Fruit fly (Drosophila melanogaster) Kc167 (cell line): ENCODE data around the gene CG14565.

Experiments
- Myc ChIP-seq: fragments of >200 bp; optimal IDR thresholded peaks from 2 replicates; lab custom pipeline; 2017; ENCODE audit warnings: missing external identifiers
- Sin3A ChIP-seq: fragments of >200 bp; optimal IDR thresholded peaks from 2 replicates; lab custom pipeline; 2018; ENCODE audit warnings: missing external identifiers
- h ChIP-seq: fragments of >200 bp; optimal IDR thresholded peaks from 3 replicates; lab custom pipeline; 2018; ENCODE audit warnings: missing external identifiers
- insv ChIP-seq: fragments of >200 bp; optimal IDR thresholded peaks from 3 replicates; lab custom pipeline; 2018; ENCODE audit warnings: missing external identifiers
- psq ChIP-seq: fragments of >200 bp; optimal IDR thresholded peaks from 2 replicates; lab custom pipeline; 2017; ENCODE audit warnings: missing external identifiers
- ttk ChIP-seq: sonication (Bioruptor generic); optimal IDR thresholded peaks from 2 replicates; lab custom pipeline; 2017; ENCODE audit warnings: missing external identifiers

The CG14565 gene

DNA sequence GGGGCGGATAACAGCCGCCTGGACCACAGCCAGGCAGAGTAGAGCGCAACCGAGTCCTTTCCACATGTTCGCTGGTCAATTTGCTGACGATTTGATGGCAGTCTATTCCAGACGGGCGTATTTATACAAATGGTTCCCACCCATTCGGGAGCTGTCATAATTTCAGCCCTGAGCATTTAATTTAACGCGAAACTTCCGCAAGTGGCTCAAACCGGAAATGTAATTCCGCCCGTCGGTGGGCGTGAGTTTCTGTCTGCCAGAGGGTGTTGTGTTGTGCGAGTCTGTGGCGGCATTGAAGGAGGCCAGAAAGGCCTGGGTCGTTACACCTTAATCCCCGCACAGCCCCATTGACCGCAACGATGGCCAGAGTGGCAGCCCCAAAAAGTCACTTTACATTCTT, at the start of gene CG14565:
Gene CG14565, minus strand, starts transcription at position 101 of the 400 bp plus-strand sequence.
- no peak for TF ChIP-seq Myc (lab: Kevin White, UChicago)
- TF ChIP-seq psq: no peak
- TF ChIP-seq Sin3A: no peak
- no peak for TF ChIP-seq insv (lab: Kevin White, UChicago)
- TF ChIP-seq h (lab: Kevin White, UChicago): no peak
- no peak for TF ChIP-seq ttk (lab: Kevin White, UChicago)

DNA sequence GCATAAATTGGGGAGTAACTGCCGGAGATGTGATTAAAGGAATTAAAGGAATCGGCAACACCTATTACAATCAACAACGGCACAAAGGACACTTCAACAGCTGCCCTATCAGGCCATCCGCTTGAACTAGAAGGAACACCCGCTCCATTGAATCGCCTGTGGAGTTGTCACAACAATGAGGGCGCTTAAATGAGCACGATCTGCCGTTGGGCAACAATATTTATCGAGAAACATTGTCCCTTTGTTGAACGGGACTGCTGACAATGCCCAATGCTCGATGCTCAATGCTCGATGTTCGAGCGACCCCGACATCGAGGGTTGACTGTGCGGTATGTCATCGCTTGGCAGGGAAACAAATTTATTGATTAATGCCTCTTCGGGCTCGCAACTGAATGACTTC, 43.8 kb upstream of the CG14565 start:
- no peak for TF ChIP-seq Myc (lab: Kevin White, UChicago)
- no peak for TF ChIP-seq Sin3A
- no peak for TF ChIP-seq psq
- no peak for TF ChIP-seq h (lab: Kevin White, UChicago)
- TF ChIP-seq ttk (lab: Kevin White, UChicago): no peak
- no peak for TF ChIP-seq insv (lab: Kevin White, UChicago)

DNA sequence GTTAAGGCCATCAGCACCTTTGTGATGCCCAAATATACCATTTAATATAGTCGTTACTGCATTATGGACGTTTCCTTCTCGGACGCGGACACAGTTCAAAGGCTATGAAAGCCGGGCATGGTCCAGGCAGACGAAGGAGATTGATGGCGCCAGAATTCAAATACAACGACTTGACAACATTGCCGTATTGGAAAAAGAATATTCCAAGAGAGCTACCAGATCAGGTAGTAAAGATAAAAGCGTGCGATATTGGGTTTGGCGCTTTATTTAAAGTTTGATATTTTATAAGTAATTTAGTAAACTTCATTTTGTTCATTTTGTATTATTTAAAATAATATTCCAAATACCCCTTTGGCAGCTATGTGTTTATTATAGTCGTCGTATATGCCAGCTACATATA, 29.8 kb upstream of the CG14565 start:
- TF ChIP-seq insv (lab: Kevin White, UChicago): no peak
- TF ChIP-seq h (lab: Kevin White, UChicago): no peak
- no peak for TF ChIP-seq Myc (lab: Kevin White, UChicago)
- no peak for TF ChIP-seq Sin3A
- no peak for TF ChIP-seq ttk (lab: Kevin White, UChicago)

- TF ChIP-seq Sin3A: no peak
- TF ChIP-seq psq: no peak
- no peak for TF ChIP-seq insv (lab: Kevin White, UChicago)
- TF ChIP-seq ttk (lab: Kevin White, UChicago): no peak
- no peak for TF ChIP-seq h (lab: Kevin White, UChicago)
- TF ChIP-seq Myc (lab: Kevin White, UChicago): no peak
Observed at dm6 chr3L:21770328-21770727, 26.3 kb upstream of the CG14565 start, which contains the start of gene Syn1. TSS of gene Syn1 (minus strand) at chr3L:21770534.

- no peak for TF ChIP-seq Sin3A
- no peak for TF ChIP-seq h (lab: Kevin White, UChicago)
- no peak for TF ChIP-seq ttk (lab: Kevin White, UChicago)
- no peak for TF ChIP-seq psq
- no peak for TF ChIP-seq insv (lab: Kevin White, UChicago)
- TF ChIP-seq Myc (lab: Kevin White, UChicago): no peak
Observed at dm6 chr3L:21769515-21769914, 25.4 kb upstream of the CG14565 start, which contains the start of gene CG7370. TSS of gene CG7370 (plus strand) at chr3L:21769815.

dm6 chr3L:21765931-21766330, 21.9 kb upstream of the CG14565 start:
- TF ChIP-seq ttk (lab: Kevin White, UChicago) (no peak), psq (no peak), Myc (lab: Kevin White, UChicago) (no peak), h (lab: Kevin White, UChicago) (no peak), Sin3A (no peak), insv (lab: Kevin White, UChicago) (no peak)

DNA sequence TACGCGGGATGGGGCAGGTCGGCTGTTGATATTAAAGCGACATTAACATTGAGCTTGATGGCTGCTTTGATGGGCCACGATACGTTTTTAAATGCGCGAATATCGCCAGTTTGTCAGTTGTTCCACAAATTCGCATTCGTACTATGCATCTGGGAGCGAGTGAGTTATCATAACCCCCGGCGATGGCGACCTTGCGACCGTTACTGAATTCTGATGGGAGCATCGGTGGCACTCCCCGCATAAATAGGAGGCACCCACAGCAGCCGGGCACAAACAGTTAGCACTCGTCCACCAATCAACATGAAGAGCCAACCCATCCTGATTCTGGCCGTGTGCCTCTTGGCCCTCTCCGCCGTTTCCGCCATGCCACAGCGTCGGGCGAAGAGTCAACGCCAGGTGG, 12.8 kb upstream of the CG14565 start, which contains the start of gene CG14564:
Gene CG14564, plus strand, starts transcription at position 301 of the 400 bp plus-strand sequence.
- TF ChIP-seq ttk (lab: Kevin White, UChicago) (no peak), psq (no peak), insv (lab: Kevin White, UChicago) (no peak), h (lab: Kevin White, UChicago) (no peak), Sin3A (no peak), Myc (lab: Kevin White, UChicago) (no peak)

DNA sequence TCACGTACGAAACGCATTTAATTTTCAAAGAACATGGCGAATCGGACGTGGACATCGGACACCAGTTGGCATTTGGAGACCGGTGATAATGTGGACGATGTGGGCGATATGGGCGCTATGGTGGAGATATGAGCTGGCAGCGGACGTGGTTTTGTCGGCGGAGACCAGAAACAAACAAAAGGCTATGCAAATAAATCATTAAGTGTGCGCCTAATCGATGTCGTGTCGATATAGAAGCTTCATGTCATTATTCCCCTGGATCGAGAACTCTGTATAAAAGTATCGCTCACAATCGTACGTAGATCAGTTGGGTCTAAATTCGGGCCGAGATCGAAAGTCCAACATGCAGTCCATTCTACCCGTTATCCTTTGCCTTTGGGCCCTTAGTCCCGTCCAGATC, 2.8 kb downstream of the CG14565 start, which contains the start of gene CG14572:
Gene CG14572, plus strand, starts transcription at position 301 of the 400 bp plus-strand sequence.
- TF ChIP-seq insv (lab: Kevin White, UChicago) (no peak), Myc (lab: Kevin White, UChicago) (no peak), h (lab: Kevin White, UChicago) (no peak), psq (no peak), ttk (lab: Kevin White, UChicago) (no peak), Sin3A (no peak)

DNA sequence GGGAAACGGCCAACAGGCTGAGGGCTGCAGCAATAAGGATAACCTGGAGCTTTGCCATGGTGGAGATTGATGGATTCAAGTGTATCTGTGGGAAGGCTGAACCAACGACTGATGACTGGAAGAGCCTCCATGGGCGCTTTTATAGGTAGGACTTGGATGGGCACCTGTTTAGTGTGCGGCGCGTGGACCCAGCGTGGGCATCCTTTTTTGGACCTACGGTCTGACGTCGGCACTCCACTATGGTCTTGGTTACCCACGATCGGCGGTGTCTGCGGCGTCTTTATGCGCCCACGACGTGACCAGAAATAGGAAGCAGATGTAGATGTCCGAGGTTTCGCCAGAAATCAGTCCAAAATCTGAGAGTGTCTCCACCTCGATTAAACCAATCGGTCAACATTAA, 3.9 kb downstream of the CG14565 start, which contains the start of gene CG14566:
Gene CG14566, minus strand, starts transcription at position 101 of the 400 bp plus-strand sequence.
- TF ChIP-seq ttk (lab: Kevin White, UChicago) (no peak), insv (lab: Kevin White, UChicago) (no peak), Myc (lab: Kevin White, UChicago) (no peak), Sin3A (no peak), psq (no peak), h (lab: Kevin White, UChicago) (no peak)

- TF ChIP-seq ttk (lab: Kevin White, UChicago) (no peak), insv (lab: Kevin White, UChicago) (no peak), Sin3A (no peak), Myc (lab: Kevin White, UChicago) (no peak), h (lab: Kevin White, UChicago) (no peak), psq (no peak)
Observed at dm6 chr3L:21739017-21739730, 4.9 kb downstream of the CG14565 start.

- TF ChIP-seq Myc (lab: Kevin White, UChicago) (no peak), psq (no peak), ttk (lab: Kevin White, UChicago) (no peak)
Observed at dm6 chr3L:21738175-21739016, 5.7 kb downstream of the CG14565 start, which contains the start of gene CG14567. TSS of gene CG14567 (minus strand) at chr3L:21738430.
